Fruit fly (Drosophila melanogaster): ENCODE measurements around the gene CG42327.

dm6 chr3R:11692504-11692903, 36.6 kb downstream of the CG42327 start:
- TF ChIP-seq CG3919 (GFP tag; optimal IDR thresholded peaks at IDR 0.05) (no peak), Sox15 (GFP tag; optimal IDR thresholded peaks at IDR 0.05) (no peak), CG11294 (GFP tag; IDR thresholded peaks at IDR 0.05) (no peak), pdm3 (GFP tag; optimal IDR thresholded peaks at IDR 0.05) (no peak)
